Worm (Caenorhabditis elegans): ENCODE results near the gene unc-49.

Gene unc-49

DNA sequence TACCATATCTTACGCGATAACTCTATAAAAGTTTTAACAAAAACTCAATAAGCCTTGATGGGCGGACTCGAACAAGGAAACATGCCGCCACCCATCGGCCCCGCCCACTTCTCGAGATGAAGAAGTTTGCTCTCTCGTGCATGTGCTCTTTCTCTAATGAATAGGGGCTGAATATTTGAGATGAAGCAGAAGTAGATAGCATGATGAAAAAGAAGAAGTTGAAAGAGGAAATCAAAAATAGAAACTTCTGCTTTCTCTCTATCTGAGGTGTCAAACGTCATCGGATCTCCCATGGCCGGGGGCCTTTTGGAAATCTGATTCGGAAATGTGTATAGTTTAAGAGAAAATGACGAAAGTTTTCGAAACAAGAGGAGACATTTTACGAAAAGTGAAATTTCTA, 58.3 kb downstream of the unc-49 start:
- TF ChIP-seq nhr-12 (tag; optimal IDR thresholded peaks at IDR 0.05) (no peak), sptf-1 (tag; optimal IDR thresholded peaks at IDR 0.05) (no peak), elt-1 (tag; optimal IDR thresholded peaks at IDR 0.05; ENCODE audit: borderline replicate concordance, insufficient read depth) (no peak), bed-3 (GFP tag; optimal IDR thresholded peaks at IDR 0.05) (no peak), zip-8 (tag; optimal IDR thresholded peaks at IDR 0.05) (no peak), lsy-2 (tag; optimal IDR thresholded peaks at IDR 0.05) (no peak), mep-1 (tag; optimal IDR thresholded peaks at IDR 0.05) (no peak), lin-32 (GFP tag; optimal IDR thresholded peaks at IDR 0.05) (no peak), snpc-4 (tag; optimal IDR thresholded peaks at IDR 0.05) (no peak), unc-120 (tag; optimal IDR thresholded peaks at IDR 0.05; ENCODE audit: poor library complexity, severe bottlenecking) (no peak), mls-2 (tag; optimal IDR thresholded peaks at IDR 0.05) (no peak), ceh-39 (tag; optimal IDR thresholded peaks at IDR 0.05) (no peak), cnd-1 (tag; optimal IDR thresholded peaks at IDR 0.05) (no peak), nhr-237 (tag; optimal IDR thresholded peaks at IDR 0.05) (no peak), blmp-1 (tag; optimal IDR thresholded peaks at IDR 0.05) (no peak)

DNA sequence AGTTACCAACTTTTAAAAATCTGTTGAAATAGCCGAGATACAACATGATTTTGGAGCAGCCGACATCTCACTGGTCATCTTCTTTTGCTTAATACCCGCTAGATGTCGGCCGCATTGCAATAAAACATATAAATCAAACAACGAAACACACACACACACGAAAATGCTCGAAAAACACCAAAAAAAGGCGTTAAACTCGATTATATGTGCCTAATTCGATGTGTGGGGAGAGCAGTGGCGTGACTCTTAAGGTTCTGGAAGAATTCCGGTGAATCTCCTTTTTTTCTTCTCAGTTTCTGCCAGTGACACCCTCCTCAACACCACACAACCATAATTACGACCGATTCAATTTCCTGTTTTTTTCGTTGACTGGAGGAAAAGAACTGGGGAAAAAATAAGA, 59.6 kb downstream of the unc-49 start:
- TF ChIP-seq lsy-2 (tag; optimal IDR thresholded peaks at IDR 0.05) (no peak), ceh-83 (GFP tag; optimal IDR thresholded peaks at IDR 0.05) (no peak), unc-62 (GFP tag; optimal IDR thresholded peaks at IDR 0.05) (no peak), unc-39 (tag; optimal IDR thresholded peaks at IDR 0.05) (no peak), nhr-76 (tag; optimal IDR thresholded peaks at IDR 0.05) (no peak), ceh-43 (GFP tag; optimal IDR thresholded peaks at IDR 0.05) (no peak), hlh-1 (tag; optimal IDR thresholded peaks at IDR 0.05) (no peak)
